Worm (Caenorhabditis elegans) whole organism, mixed stage, embryonic: ENCODE results near the gene unc-62.

Experiments
- ces-1 ChIP-seq: fragments of 150-350 bp; optimal IDR thresholded peaks from 2 replicates; lab custom pipeline; 2014; ENCODE audit warnings: missing biosample characterization, missing genetic modification reagents, missing genetic modification characterization
- mls-2 ChIP-seq: sonication (generic microtip); optimal IDR thresholded peaks from 2 replicates; lab custom pipeline; 2016; ENCODE audit warnings: mild to moderate bottlenecking, missing genetic modification characterization, moderate library complexity, missing compliant biosample characterization
- pha-4 ChIP-seq: fragments of 150-350 bp; optimal IDR thresholded peaks from 2 replicates; lab custom pipeline; 2018; ENCODE audit warnings: missing biosample characterization, missing genetic modification reagents, missing genetic modification characterization
- snpc-4 ChIP-seq: fragments of 150-350 bp; optimal IDR thresholded peaks from 2 replicates; lab custom pipeline; 2014; ENCODE audit warnings: missing biosample characterization, missing genetic modification characterization
- zip-8 ChIP-seq: fragments of 150-350 bp; optimal IDR thresholded peaks from 2 replicates; lab custom pipeline; 2014; ENCODE audit warnings: missing biosample characterization, missing genetic modification characterization
- ztf-11 ChIP-seq: fragments of 150-350 bp; optimal IDR thresholded peaks from 2 replicates; lab custom pipeline; 2014; ENCODE audit warnings: missing biosample characterization, missing genetic modification characterization

DNA sequence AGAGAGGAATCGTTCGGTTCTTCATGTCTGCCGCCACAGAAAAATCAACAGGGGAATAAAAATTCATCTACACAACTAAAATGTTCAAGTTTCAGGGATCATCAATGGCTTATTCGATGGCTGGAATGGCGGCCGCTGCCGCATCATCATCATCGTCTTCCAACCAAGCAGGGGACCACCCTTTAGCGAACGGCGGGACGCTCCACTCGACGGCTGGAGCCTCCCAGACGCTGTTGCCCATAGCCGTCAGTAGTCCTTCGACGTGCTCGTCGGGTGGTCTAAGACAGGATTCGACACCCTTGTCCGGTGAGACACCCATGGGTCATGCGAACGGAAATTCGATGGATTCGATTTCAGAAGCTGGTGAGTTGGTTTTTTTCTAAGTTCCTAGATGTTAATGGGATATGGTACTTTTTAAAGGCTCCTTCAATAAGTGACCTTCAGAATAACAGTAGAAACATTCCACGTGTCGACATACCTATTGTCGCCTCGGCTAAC lies 6.7 kb downstream of the unc-62 start:
- TF ChIP-seq mls-2: no peak
- TF ChIP-seq zip-8 (tag; lab: Kevin White, UChicago): no peak
- no peak for TF ChIP-seq snpc-4 (tag; lab: Kevin White, UChicago)
- no peak for TF ChIP-seq ztf-11 (tag; lab: Kevin White, UChicago)
- no peak for TF ChIP-seq ces-1 (GFP tag; lab: Kevin White, UChicago)
- TF ChIP-seq pha-4 (tag; lab: Kevin White, UChicago): no peak
